Fruit fly (Drosophila melanogaster): ENCODE data around the gene pn.

The pn gene

dm6 chrX:2184563-2184962 is 3.6 kb downstream of the pn start, which contains the start of the genes Nmd3 and CG17776:
TSS of gene Nmd3 (minus strand) at chrX:2184668.
TSS of gene CG17776 (plus strand) at chrX:2184725.
- TF ChIP-seq acj6 (GFP tag; optimal IDR thresholded peaks at IDR 0.05) (no peak), CG6808 (GFP tag; optimal IDR thresholded peaks at IDR 0.05) (no peak), Sox14 (GFP tag; optimal IDR thresholded peaks at IDR 0.05) (peak; percentile 15), CG4318 (GFP tag; optimal IDR thresholded peaks at IDR 0.05) (no peak), cyc (GFP tag; optimal IDR thresholded peaks at IDR 0.05) (peak; percentile 32), svp (GFP tag) (peak; percentile 28), esn (GFP tag; optimal IDR thresholded peaks at IDR 0.05) (peak; percentile 1), CG3032 (tag; optimal IDR thresholded peaks at IDR 0.05) (peak; percentile 12), CG11294 (GFP tag; IDR thresholded peaks at IDR 0.05) (no peak), CG1621 (tag; optimal IDR thresholded peaks at IDR 0.05) (peak; percentile 81)

- TF ChIP-seq ss (GFP tag; optimal IDR thresholded peaks at IDR 0.05) (no peak), CG15336 (GFP tag; IDR thresholded peaks at IDR 0.05) (no peak), fkh (GFP tag; optimal IDR thresholded peaks at IDR 0.05) (no peak), cyc (GFP tag; optimal IDR thresholded peaks at IDR 0.05) (no peak), CG6163 (GFP tag; IDR thresholded peaks at IDR 0.05) (no peak), CG32006 (GFP tag; optimal IDR thresholded peaks at IDR 0.05) (no peak)
Observed at dm6 chrX:2186555-2186954, 5.5 kb downstream of the pn start, which contains the start of gene CG17777. TSS of gene CG17777 (plus strand) at chrX:2186855.

DNA sequence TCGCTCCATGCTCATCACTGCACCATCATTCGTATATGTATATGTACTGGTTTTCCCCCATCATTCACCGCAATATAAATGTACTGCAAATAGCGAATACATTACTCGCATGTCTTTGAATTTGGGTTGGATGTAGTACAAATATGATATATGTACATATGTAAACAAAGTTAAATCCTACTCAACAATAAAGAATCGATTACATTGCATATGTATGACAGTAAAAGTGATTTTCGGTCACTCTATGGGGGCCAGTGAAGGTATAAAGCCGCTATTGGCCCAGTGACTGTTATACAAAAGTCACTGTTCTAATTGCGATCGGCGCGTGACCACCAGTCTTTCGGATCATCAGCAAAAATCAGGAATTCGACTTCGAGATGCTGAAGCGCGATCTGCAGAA is 6.5 kb downstream of the pn start, which contains the start of gene CG3457:
TSS of gene CG3457 (plus strand) at position 301 of the 400 bp plus-strand sequence.
- no peak for TF ChIP-seq Sox15 (GFP tag; optimal IDR thresholded peaks at IDR 0.05)
- no peak for TF ChIP-seq dsx (GFP tag; optimal IDR thresholded peaks at IDR 0.05; ENCODE audit: poor library complexity, severe bottlenecking)
- no peak for TF ChIP-seq topi (GFP tag; optimal IDR thresholded peaks at IDR 0.05)
- no peak for TF ChIP-seq Smox (GFP tag; optimal IDR thresholded peaks at IDR 0.05)
- TF ChIP-seq Eip78C (GFP tag) = no peak

dm6 chrX:2188888-2189287 is 7.9 kb downstream of the pn start, which contains the start of gene Mct1:
TSS of gene Mct1 (plus strand) at chrX:2189188.
- TF ChIP-seq lz (GFP tag; optimal IDR thresholded peaks at IDR 0.05) (no peak), CG4318 (GFP tag; optimal IDR thresholded peaks at IDR 0.05) (no peak), CG8119 (GFP tag; IDR thresholded peaks at IDR 0.05) (no peak), fkh (GFP tag; optimal IDR thresholded peaks at IDR 0.05) (no peak), CG34406 (GFP tag; optimal IDR thresholded peaks at IDR 0.05) (no peak), CG10631 (GFP tag; optimal IDR thresholded peaks at IDR 0.05) (no peak), acj6 (GFP tag; optimal IDR thresholded peaks at IDR 0.05) (no peak)

- no peak for TF ChIP-seq vri (GFP tag; optimal IDR thresholded peaks at IDR 0.05)
- TF ChIP-seq CG6854 (GFP tag; optimal IDR thresholded peaks at IDR 0.05) = no peak
- no peak for TF ChIP-seq Hr4 (GFP tag; optimal IDR thresholded peaks at IDR 0.05)
- peak; percentile 81 for TF ChIP-seq svp (GFP tag)
- peak; percentile 49 for TF ChIP-seq fkh (GFP tag; optimal IDR thresholded peaks at IDR 0.05)
- no peak for TF ChIP-seq CG9139 (GFP tag; optimal IDR thresholded peaks at IDR 0.05)
- TF ChIP-seq net (GFP tag; optimal IDR thresholded peaks at IDR 0.05) = no peak
- no peak for TF ChIP-seq fd85E (GFP tag; optimal IDR thresholded peaks at IDR 0.05)
Observed at dm6 chrX:2191896-2192295, 10.9 kb downstream of the pn start.

DNA sequence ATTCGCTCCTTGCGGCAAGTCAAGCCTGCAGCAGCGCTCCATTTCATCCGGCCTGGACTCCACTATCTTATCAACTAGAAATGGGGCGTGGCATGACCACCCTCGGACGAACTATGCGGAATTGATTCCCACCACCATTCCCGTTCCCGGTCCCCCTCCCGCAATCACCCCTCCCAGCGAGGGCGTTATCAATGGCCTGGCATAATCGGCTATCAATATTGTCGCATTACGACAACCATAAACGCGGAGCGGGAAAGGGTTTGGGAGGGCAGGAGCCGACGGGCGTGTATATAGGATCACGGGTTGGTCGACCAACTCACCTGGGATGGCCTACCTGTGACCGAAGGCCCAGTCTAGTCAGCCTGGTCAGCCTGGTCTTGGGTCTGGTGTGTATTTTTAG is 12.1 kb downstream of the pn start:
- peak; percentile 82 for TF ChIP-seq vri (GFP tag; optimal IDR thresholded peaks at IDR 0.05)
- peak; percentile 58 for TF ChIP-seq svp (GFP tag)
- no peak for TF ChIP-seq Hr4 (GFP tag; optimal IDR thresholded peaks at IDR 0.05)
- TF ChIP-seq salr (GFP tag; optimal IDR thresholded peaks at IDR 0.05) = no peak
- no peak for TF ChIP-seq dac (GFP tag; optimal IDR thresholded peaks at IDR 0.05)

All from whole organism, prepupa.